Worm (Caenorhabditis elegans): Measurements from ENCODE around the gene dao-6.

- TF ChIP-seq B0310.2 (tag; optimal IDR thresholded peaks at IDR 0.05) (no peak), hnd-1 (tag; optimal IDR thresholded peaks at IDR 0.05) (no peak), tra-4 (tag; optimal IDR thresholded peaks at IDR 0.05) (no peak), flt-1 (GFP tag; IDR thresholded peaks at IDR 0.05) (no peak), tbx-37 (GFP tag; conservative IDR thresholded peaks at IDR 0.05) (no peak)
Observed at ce11 chrIII:9725114-9725513, 10.9 kb downstream of the dao-6 start, which contains the start of gene clec-162.

Measured in whole organism, early embryonic.